Fruit fly (Drosophila melanogaster) whole organism, embryonic: Measurements from ENCODE around the gene CG34253.

ENCODE experiments used
- CG9609 ChIP-seq: fragments of 200-800 bp; sonication (Bioruptor generic); optimal IDR thresholded peaks from 3 replicates; lab custom pipeline; 2016; ENCODE audit warnings: missing biosample characterization, missing genetic modification characterization
- esg ChIP-seq: fragments of 200-800 bp; sonication (Bioruptor generic); conservative IDR thresholded peaks from 2 replicates; pipeline ENCODE4 v1.3.6; 2022; ENCODE audit warnings: missing biosample characterization, missing genetic modification characterization
- lov ChIP-seq, 2 experiments: fragments of 200-800 bp in 1 of 2; fragments of >200 bp in 1 of 2; sonication (Bioruptor generic) in 1 of 2; IDR thresholded peaks in 1 of 2; optimal IDR thresholded peaks in 1 of 2; 2 replicates in 1 of 2; 3 replicates in 1 of 2; pipeline versions ENCODE4 v1.3.6 to Lab custom; 2017 to 2022; ENCODE audit warnings: missing biosample characterization in 1 of 2, missing genetic modification characterization in 1 of 2
- seq ChIP-seq: fragments of 200-800 bp; sonication (Bioruptor generic); IDR thresholded peaks from 2 replicates; pipeline ENCODE4 v1.3.6; 2022; ENCODE audit warnings: missing biosample characterization, missing genetic modification characterization

CG34253 gene

dm6 chr3L:18036995-18037394, 50.1 kb downstream of the CG34253 start:
- TF ChIP-seq esg, result no peak
- TF ChIP-seq seq, result no peak
- TF ChIP-seq CG9609 (GFP tag; lab: Kevin White, UChicago), result no peak
- TF ChIP-seq lov (optimal IDR thresholded peaks at IDR 0.05; lab: Kevin White, UChicago), result no peak
- no peak for TF ChIP-seq lov (GFP tag; IDR thresholded peaks at IDR 0.05; lab: Robert Waterston, UW)
